Fruit fly (Drosophila melanogaster) whole organism, adult: ENCODE data around the gene CG32376.

Source experiments
- CG11617 ChIP-seq: fragments of 200-800 bp; sonication (Bioruptor generic); optimal IDR thresholded peaks from 2 replicates; lab custom pipeline; 2017; ENCODE audit warnings: mild to moderate bottlenecking, missing biosample characterization, missing genetic modification reagents, missing genetic modification characterization
- CG12768 ChIP-seq: fragments of 200-800 bp; sonication (Bioruptor generic); optimal IDR thresholded peaks from 2 replicates; lab custom pipeline; 2017; ENCODE audit warnings: missing biosample characterization, missing genetic modification characterization, mild to moderate bottlenecking, moderate library complexity, missing genetic modification reagents
- CG14711 ChIP-seq: fragments of 200-800 bp; sonication (Bioruptor generic); optimal IDR thresholded peaks from 2 replicates; lab custom pipeline; 2018; ENCODE audit warnings: missing biosample characterization, mild to moderate bottlenecking, missing genetic modification characterization, moderate library complexity
- CG1620 ChIP-seq: fragments of 200-800 bp; sonication (Bioruptor generic); optimal IDR thresholded peaks from 2 replicates; lab custom pipeline; 2016; ENCODE audit warnings: missing biosample characterization, missing genetic modification characterization
- CG33017 ChIP-seq: fragments of 200-800 bp; sonication (Bioruptor generic); optimal IDR thresholded peaks from 2 replicates; lab custom pipeline; 2018; ENCODE audit warnings: missing biosample characterization, mild to moderate bottlenecking, missing genetic modification characterization, moderate library complexity
- CG5204 ChIP-seq: fragments of 200-800 bp; sonication (Bioruptor generic); optimal IDR thresholded peaks from 2 replicates; lab custom pipeline; 2016; ENCODE audit warnings: missing biosample characterization, missing genetic modification characterization
- CG7045 ChIP-seq: fragments of 200-800 bp; sonication (Bioruptor generic); optimal IDR thresholded peaks from 2 replicates; lab custom pipeline; 2017; ENCODE audit warnings: missing biosample characterization, mild to moderate bottlenecking, missing genetic modification characterization
- CG7101 ChIP-seq: fragments of 200-800 bp; sonication (Bioruptor generic); optimal IDR thresholded peaks from 2 replicates; lab custom pipeline; 2018; ENCODE audit warnings: missing biosample characterization, mild to moderate bottlenecking, missing genetic modification characterization, moderate library complexity
- Clk ChIP-seq: fragments of 200-800 bp; sonication (Bioruptor generic); optimal IDR thresholded peaks from 2 replicates; lab custom pipeline; 2017; ENCODE audit warnings: missing biosample characterization, missing genetic modification characterization
- Crg-1 ChIP-seq: fragments of 200-800 bp; sonication (Bioruptor generic); optimal IDR thresholded peaks from 2 replicates; lab custom pipeline; 2016; ENCODE audit warnings: missing biosample characterization, missing genetic modification characterization
- Hr96 ChIP-seq: fragments of 200-800 bp; sonication (Bioruptor generic); optimal IDR thresholded peaks from 2 replicates; lab custom pipeline; 2016; ENCODE audit warnings: missing biosample characterization, missing genetic modification characterization
- Mnt ChIP-seq: fragments of 200-800 bp; sonication (Bioruptor generic); optimal IDR thresholded peaks from 2 replicates; lab custom pipeline; 2016; ENCODE audit warnings: missing biosample characterization, mild to moderate bottlenecking, missing genetic modification characterization
- bab1 ChIP-seq: fragments of 200-800 bp; sonication (Bioruptor generic); optimal IDR thresholded peaks from 3 replicates; lab custom pipeline; 2019; ENCODE audit warnings: missing biosample characterization, mild to moderate bottlenecking, missing genetic modification characterization, moderate library complexity
- cic ChIP-seq: fragments of 200-800 bp; sonication (Bioruptor generic); optimal IDR thresholded peaks from 2 replicates; lab custom pipeline; 2017; ENCODE audit warnings: missing biosample characterization, mild to moderate bottlenecking, missing genetic modification characterization, moderate library complexity
- cnc ChIP-seq, 2 experiments: fragments of >200 bp; optimal IDR thresholded peaks; 2 replicates each; lab custom pipeline; 2017
- kay ChIP-seq: fragments of 200-800 bp; sonication (Bioruptor generic); peaks from one replicate; lab custom pipeline; 2016; ENCODE audit warnings: missing biosample characterization, missing genetic modification characterization, borderline replicate concordance
- ovo ChIP-seq: fragments of 200-800 bp; sonication (Bioruptor generic); optimal IDR thresholded peaks from 2 replicates; lab custom pipeline; 2016; ENCODE audit warnings: missing biosample characterization, missing genetic modification characterization
- pad ChIP-seq: fragments of 200-800 bp; sonication (Bioruptor generic); optimal IDR thresholded peaks from 3 replicates; lab custom pipeline; 2017; ENCODE audit warnings: missing biosample characterization, missing genetic modification characterization, mild to moderate bottlenecking, moderate library complexity, missing genetic modification reagents
- tj ChIP-seq: fragments of 200-800 bp; sonication (Bioruptor generic); optimal IDR thresholded peaks from 3 replicates; lab custom pipeline; 2017; ENCODE audit warnings: missing biosample characterization, mild to moderate bottlenecking, missing genetic modification characterization, moderate library complexity
- toe ChIP-seq: fragments of 200-800 bp; sonication (Bioruptor generic); optimal IDR thresholded peaks from 2 replicates; lab custom pipeline; 2016; ENCODE audit warnings: missing biosample characterization, missing genetic modification characterization

The CG32376 gene

DNA sequence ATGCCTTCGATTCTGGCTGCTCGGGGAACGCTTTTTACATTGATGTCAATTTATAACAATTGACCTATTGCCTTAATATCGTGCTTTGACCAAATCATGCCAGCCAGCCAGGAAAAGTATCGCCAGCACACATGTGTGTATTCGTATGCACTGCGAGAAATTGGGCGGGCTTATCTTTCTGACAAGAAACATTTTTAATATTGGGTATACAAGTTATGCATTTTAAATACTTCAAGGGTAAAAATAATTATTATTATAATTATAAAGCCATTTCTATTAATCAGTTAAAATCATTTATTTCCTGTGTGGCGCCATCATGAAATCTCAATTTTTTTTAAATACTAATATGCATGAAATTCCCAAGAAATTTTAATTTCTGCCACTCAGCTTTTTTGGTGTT is 20.4 kb downstream of the CG32376 start:
- TF ChIP-seq kay (peak; percentile 16), CG14711 (tag; lab: Kevin White, UChicago) (no peak), CG7045 (GFP tag; lab: Kevin White, UChicago) (no peak), Crg-1 (GFP tag; lab: Kevin White, UChicago) (no peak), tj (GFP tag; lab: Kevin White, UChicago) (no peak), CG33017 (tag; lab: Kevin White, UChicago) (no peak)

DNA sequence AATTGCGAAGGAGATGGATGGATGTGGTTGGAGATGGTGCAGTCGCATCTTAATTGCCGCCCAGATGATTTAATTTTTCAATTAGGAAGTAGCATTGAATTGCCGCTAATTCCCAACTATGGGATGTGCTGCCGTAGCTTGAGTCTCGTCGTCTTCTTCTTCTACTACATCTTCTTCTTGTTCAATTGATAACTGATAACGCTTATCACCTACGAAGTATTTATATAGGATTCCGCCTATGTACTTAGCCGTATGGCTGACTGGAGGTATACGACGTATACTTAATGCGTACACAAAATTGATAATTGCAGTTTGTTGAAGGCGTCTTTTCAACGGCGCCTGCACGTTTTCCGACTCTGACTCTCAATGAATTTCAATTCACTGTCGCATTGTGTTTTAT is 21.6 kb downstream of the CG32376 start:
- peak; percentile 78 for TF ChIP-seq cic (GFP tag; lab: Kevin White, UChicago)
- no peak for TF ChIP-seq Crg-1 (GFP tag; lab: Kevin White, UChicago)
- no peak for TF ChIP-seq CG33017 (tag; lab: Kevin White, UChicago)
- no peak for TF ChIP-seq CG11617 (GFP tag; lab: Kevin White, UChicago)
- TF ChIP-seq CG14711 (tag; lab: Kevin White, UChicago), result no peak
- no peak for TF ChIP-seq bab1 (GFP tag; lab: Kevin White, UChicago)

DNA sequence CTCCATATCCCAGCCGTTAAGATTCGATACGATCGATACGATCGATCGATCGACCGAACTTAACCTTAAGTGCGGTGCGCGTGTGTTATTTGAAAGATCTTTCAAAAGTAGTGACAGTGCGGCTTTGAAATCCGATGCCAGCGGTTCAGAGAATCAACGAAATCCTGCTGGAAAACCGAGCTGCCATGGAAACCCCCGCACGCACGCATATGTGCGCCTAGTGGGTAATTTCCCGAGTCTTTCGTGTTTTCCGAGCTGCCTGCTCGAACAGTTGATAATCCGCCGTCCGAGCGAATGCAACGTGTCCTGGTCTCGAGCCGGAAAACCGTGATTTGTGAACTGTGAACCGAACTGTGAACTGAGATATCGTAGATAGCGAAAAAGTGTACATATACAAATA is 23.0 kb downstream of the CG32376 start:
- no peak for TF ChIP-seq ovo (GFP tag; lab: Kevin White, UChicago)
- TF ChIP-seq cnc (optimal IDR thresholded peaks at IDR 0.05; lab: Kevin White, UChicago), result no peak
- TF ChIP-seq CG11617 (GFP tag; lab: Kevin White, UChicago), result no peak
- TF ChIP-seq CG5204, result no peak
- TF ChIP-seq CG14711 (tag; lab: Kevin White, UChicago), result no peak
- no peak for TF ChIP-seq Mnt (GFP tag; lab: Kevin White, UChicago)
- TF ChIP-seq tj (GFP tag; lab: Kevin White, UChicago), result no peak
- no peak for TF ChIP-seq CG7045 (GFP tag; lab: Kevin White, UChicago)
- TF ChIP-seq pad (GFP tag; lab: Kevin White, UChicago), result no peak
- TF ChIP-seq CG7101, result no peak
- no peak for TF ChIP-seq CG12768
- TF ChIP-seq toe, result no peak
- no peak for TF ChIP-seq Hr96 (GFP tag; lab: Kevin White, UChicago)
- TF ChIP-seq CG33017 (tag; lab: Kevin White, UChicago), result no peak
- no peak for TF ChIP-seq Crg-1 (GFP tag; lab: Kevin White, UChicago)
- TF ChIP-seq Clk, result no peak
- no peak for TF ChIP-seq bab1 (GFP tag; lab: Kevin White, UChicago)
- TF ChIP-seq kay, result no peak
- no peak for TF ChIP-seq CG1620 (GFP tag; lab: Kevin White, UChicago)
- no peak for TF ChIP-seq cic (GFP tag; lab: Kevin White, UChicago)

DNA sequence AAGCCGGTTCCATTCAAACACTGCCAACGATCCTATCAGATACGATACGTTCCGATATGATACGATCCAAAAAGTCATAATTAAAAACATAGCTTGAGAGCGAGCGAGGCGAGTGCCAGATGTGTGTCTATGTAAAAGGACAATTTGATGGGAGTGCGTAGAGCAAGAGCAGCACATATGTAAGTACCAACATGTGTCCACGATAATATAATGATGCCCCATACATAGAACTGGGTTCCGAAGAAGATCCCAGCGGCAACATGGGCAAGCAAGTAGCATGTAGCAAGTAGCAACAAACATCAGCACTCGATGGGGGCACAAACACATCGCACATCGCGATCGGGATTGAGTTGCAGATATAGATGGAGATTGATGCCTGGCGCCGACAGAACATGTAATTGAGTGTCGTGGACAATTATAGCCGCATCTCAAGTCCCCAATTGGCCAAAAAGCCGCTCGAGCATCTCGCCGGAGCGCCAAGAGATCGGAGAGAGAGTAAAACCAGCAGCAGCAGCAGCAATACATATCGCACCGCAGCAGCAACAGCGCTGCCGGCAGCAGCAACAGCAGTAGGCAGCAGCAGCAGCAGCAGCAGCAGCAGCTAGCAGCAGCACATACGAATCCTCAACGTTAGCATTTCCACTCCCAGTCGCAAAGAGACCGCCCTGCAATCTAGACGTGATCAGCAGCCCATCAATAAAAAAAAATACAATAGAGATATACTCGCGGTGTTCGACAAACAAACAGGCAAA is 23.7 kb downstream of the CG32376 start, which contains the start of gene ltl:
ltl (plus strand) TSS at position 647 of the 752 bp plus-strand sequence.
- peak; percentile 18 for TF ChIP-seq cic (GFP tag; lab: Kevin White, UChicago)
- no peak for TF ChIP-seq CG11617 (GFP tag; lab: Kevin White, UChicago)
- no peak for TF ChIP-seq Mnt (GFP tag; lab: Kevin White, UChicago)
- no peak for TF ChIP-seq Clk
- TF ChIP-seq Hr96 (GFP tag; lab: Kevin White, UChicago), result no peak
- no peak for TF ChIP-seq CG12768
- TF ChIP-seq kay, result no peak

DNA sequence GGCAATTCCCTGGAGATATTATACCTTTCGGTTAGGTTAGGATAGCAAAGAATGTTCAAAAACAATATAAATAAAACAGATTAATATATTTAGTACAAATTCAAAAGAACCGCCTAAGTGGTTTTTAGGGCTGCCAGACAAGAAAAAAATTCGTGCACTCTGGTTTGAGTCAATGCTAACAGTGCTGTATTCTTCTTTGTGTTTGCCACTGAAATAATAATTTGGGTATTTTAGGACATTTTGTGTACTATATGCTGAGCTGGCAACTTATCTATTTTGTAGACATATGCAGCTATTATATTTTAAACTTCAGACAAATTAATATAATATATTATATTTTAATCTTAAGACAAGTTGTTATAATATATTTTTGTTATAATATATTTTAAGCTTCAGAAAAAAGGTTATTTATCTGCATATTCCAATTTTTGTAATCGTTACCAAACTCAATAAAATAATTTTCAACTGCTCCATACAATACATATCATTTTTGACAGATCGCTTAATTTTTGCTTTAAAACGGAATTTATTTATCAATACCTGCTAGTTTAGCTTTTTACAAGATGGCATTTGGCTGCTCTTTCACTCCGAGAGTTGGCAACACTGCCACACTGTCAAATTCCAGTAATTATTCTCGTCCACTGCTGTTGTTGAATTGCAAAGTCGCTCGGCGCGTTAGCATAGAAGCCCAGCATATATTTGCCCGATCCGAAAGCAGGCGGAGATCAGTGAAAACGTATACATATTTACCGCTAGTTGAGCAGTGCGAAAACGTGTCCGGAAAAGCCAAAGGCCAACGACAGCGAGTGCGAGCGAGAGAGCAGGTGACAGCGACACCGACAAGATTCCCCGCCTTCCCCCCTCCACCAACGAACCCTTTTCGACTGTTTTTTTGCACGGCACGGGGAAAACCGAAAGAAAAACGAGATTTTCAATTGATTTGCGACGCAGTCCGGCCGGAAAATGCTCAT is 31.6 kb downstream of the CG32376 start, which contains the start of gene CG7546:
CG7546 (plus strand) TSS at position 573 of the 971 bp plus-strand sequence.
- peak; percentile 23 for TF ChIP-seq Hr96 (GFP tag; lab: Kevin White, UChicago)
- TF ChIP-seq CG14711 (tag; lab: Kevin White, UChicago), result peak; percentile 64
- TF ChIP-seq Mnt (GFP tag; lab: Kevin White, UChicago), result peak; percentile 68
- peak; percentile 45 for TF ChIP-seq ovo (GFP tag; lab: Kevin White, UChicago)
- TF ChIP-seq toe, result no peak
- no peak for TF ChIP-seq Clk
- peak; percentile 25 for TF ChIP-seq bab1 (GFP tag; lab: Kevin White, UChicago)
- TF ChIP-seq tj (GFP tag; lab: Kevin White, UChicago), result peak; percentile 82
- TF ChIP-seq cic (GFP tag; lab: Kevin White, UChicago), result peak; percentile 12
- no peak for TF ChIP-seq Crg-1 (GFP tag; lab: Kevin White, UChicago)
- no peak for TF ChIP-seq CG1620 (GFP tag; lab: Kevin White, UChicago)
- peak; percentile 43 for TF ChIP-seq pad (GFP tag; lab: Kevin White, UChicago)
- no peak for TF ChIP-seq CG12768
- TF ChIP-seq CG5204, result peak; percentile 50
- TF ChIP-seq CG33017 (tag; lab: Kevin White, UChicago), result peak; percentile 13
- TF ChIP-seq CG7045 (GFP tag; lab: Kevin White, UChicago), result no peak

DNA sequence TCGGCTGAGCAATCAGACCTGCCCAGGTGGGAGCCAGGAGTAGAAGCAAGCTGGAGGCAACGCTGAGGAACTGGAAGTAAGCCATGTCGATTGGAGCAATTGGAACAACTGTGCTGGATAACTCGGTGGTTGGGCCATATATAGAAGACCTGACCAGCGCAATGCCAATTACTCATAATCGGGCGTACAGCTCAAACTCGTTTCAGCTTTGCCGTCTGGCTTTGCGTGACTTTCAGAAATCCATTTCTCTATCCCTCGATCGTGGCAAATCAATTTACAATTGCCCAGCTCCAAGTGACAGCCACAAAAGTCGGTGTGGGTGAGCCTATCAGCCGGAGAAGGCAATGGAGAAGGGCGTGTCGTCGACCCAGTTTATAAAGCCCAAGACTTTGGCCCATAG is 36.1 kb downstream of the CG32376 start, which contains the start of gene CG7548:
CG7548 (minus strand) TSS at position 101 of the 400 bp plus-strand sequence.
- TF ChIP-seq cnc (optimal IDR thresholded peaks at IDR 0.05; lab: Kevin White, UChicago), result no peak
- TF ChIP-seq CG5204, result no peak
- TF ChIP-seq Mnt (GFP tag; lab: Kevin White, UChicago), result no peak
- no peak for TF ChIP-seq CG12768
- TF ChIP-seq CG7045 (GFP tag; lab: Kevin White, UChicago), result no peak
- TF ChIP-seq Clk, result no peak
- no peak for TF ChIP-seq CG33017 (tag; lab: Kevin White, UChicago)
- TF ChIP-seq pad (GFP tag; lab: Kevin White, UChicago), result no peak
- no peak for TF ChIP-seq ovo (GFP tag; lab: Kevin White, UChicago)
- TF ChIP-seq kay, result no peak
- TF ChIP-seq Hr96 (GFP tag; lab: Kevin White, UChicago), result no peak
- TF ChIP-seq CG7101, result no peak
- TF ChIP-seq toe, result no peak
- no peak for TF ChIP-seq cic (GFP tag; lab: Kevin White, UChicago)
- TF ChIP-seq CG11617 (GFP tag; lab: Kevin White, UChicago), result no peak
- TF ChIP-seq CG14711 (tag; lab: Kevin White, UChicago), result no peak
- TF ChIP-seq bab1 (GFP tag; lab: Kevin White, UChicago), result no peak
- TF ChIP-seq tj (GFP tag; lab: Kevin White, UChicago), result no peak
- TF ChIP-seq Crg-1 (GFP tag; lab: Kevin White, UChicago), result no peak
- TF ChIP-seq CG1620 (GFP tag; lab: Kevin White, UChicago), result no peak
